Worm (Caenorhabditis elegans): ENCODE measurements around the gene bre-5.

bre-5 gene

DNA sequence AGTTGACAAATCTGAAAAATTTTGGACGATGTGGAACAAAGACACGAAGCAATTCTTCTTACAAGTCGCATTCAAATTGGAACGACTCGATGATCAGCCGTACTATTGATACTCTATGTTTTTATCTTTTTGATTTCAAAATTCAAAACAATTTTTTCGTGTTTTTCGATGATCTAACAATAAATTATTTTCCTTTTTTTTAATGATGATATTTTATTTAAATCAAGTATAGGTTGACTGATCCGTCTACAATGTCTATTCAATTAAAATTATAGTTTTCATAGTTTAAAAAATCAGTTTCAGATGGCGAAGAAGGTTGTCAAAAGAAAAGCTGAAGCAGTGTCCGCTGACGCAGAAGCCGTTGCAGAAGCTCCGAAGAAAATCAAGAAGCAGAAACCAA lies 34.1 kb upstream of the bre-5 start, which contains the start of gene rbm-34:
Gene rbm-34 (plus strand): TSS at position 301 of the 400 bp plus-strand sequence.
- TF ChIP-seq nhr-77 (tag; optimal IDR thresholded peaks at IDR 0.05): no peak
- no peak for TF ChIP-seq R02D3.7 (tag; optimal IDR thresholded peaks at IDR 0.05)
- TF ChIP-seq gmeb-1 (tag; optimal IDR thresholded peaks at IDR 0.05): no peak
- TF ChIP-seq nhr-10 (tag; optimal IDR thresholded peaks at IDR 0.05): no peak
- no peak for TF ChIP-seq mbf-1 (tag; optimal IDR thresholded peaks at IDR 0.05)
- no peak for TF ChIP-seq lin-13 (GFP tag; optimal IDR thresholded peaks at IDR 0.05)
- no peak for TF ChIP-seq egl-27 (tag; optimal IDR thresholded peaks at IDR 0.05)
- TF ChIP-seq ztf-11 (tag; optimal IDR thresholded peaks at IDR 0.05): no peak
- TF ChIP-seq ama-1 (optimal IDR thresholded peaks at IDR 0.05): no peak
- TF ChIP-seq sma-9 (GFP tag; optimal IDR thresholded peaks at IDR 0.05): no peak
- TF ChIP-seq sma-9 (tag; optimal IDR thresholded peaks at IDR 0.05): no peak
- TF ChIP-seq ztf-4 (tag; optimal IDR thresholded peaks at IDR 0.05): no peak
- TF ChIP-seq nhr-23 (tag; optimal IDR thresholded peaks at IDR 0.05): no peak
- no peak for TF ChIP-seq unc-62 (GFP tag; optimal IDR thresholded peaks at IDR 0.05)

DNA sequence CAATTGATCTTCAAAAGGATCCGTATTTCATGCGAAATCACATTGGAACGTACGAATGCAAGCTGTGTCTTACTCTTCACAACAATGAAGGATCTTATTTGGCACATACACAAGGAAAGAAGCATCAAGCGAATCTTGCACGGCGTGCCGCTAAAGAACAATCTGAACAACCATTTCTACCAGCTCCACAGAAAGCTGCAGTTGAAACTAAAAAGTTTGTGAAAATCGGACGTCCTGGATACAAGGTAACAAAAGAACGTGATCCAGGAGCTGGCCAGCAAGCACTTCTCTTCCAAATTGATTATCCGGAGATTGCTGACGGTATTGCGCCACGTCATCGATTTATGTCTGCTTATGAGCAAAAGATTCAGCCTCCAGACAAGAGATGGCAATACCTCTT lies 33.6 kb upstream of the bre-5 start:
- TF ChIP-seq nhr-129 (tag; optimal IDR thresholded peaks at IDR 0.05) (peak; percentile 3), aly-2 (tag; optimal IDR thresholded peaks at IDR 0.05) (no peak)

DNA sequence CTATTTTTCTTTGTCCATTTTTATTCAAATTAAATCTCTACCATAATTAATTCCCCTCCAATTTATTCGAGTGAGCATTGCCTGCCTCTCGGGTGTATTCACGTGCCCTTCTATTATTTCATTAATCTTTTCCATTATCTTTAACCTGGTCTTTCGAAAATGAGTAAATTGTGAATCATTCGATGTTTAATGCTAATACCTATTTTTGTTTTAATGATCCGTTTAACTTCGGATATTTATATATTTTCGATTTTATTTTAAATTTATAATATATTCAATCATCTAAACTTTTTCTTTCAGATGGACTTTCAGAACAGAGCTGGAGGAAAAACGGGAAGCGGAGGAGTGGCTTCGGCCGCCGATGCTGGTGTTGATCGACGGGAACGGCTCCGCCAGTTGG lies 33.2 kb upstream of the bre-5 start, which contains the start of gene repo-1:
Gene repo-1 (plus strand): TSS at position 301 of the 400 bp plus-strand sequence.
- no peak for TF ChIP-seq nhr-10 (tag; optimal IDR thresholded peaks at IDR 0.05)
- no peak for TF ChIP-seq mbf-1 (tag; optimal IDR thresholded peaks at IDR 0.05)
- TF ChIP-seq unc-62 (GFP tag; optimal IDR thresholded peaks at IDR 0.05): no peak
- no peak for TF ChIP-seq elt-3 (tag; optimal IDR thresholded peaks at IDR 0.05)
- TF ChIP-seq aly-2 (tag; optimal IDR thresholded peaks at IDR 0.05): no peak
- no peak for TF ChIP-seq elt-1 (tag; optimal IDR thresholded peaks at IDR 0.05)
- no peak for TF ChIP-seq Y55F3AM.14 (GFP tag; optimal IDR thresholded peaks at IDR 0.05)
- no peak for TF ChIP-seq ZK546.5 (tag; optimal IDR thresholded peaks at IDR 0.05)
- no peak for TF ChIP-seq nhr-21 (tag; optimal IDR thresholded peaks at IDR 0.05)
- TF ChIP-seq dmd-4 (tag; optimal IDR thresholded peaks at IDR 0.05): no peak
- TF ChIP-seq lin-13 (GFP tag; optimal IDR thresholded peaks at IDR 0.05): no peak
- no peak for TF ChIP-seq nhr-6 (tag; optimal IDR thresholded peaks at IDR 0.05)
- no peak for TF ChIP-seq C34F6.9 (tag; optimal IDR thresholded peaks at IDR 0.05)
- TF ChIP-seq ceh-82 (tag; optimal IDR thresholded peaks at IDR 0.05): no peak
- TF ChIP-seq blmp-1 (tag; optimal IDR thresholded peaks at IDR 0.05; ENCODE audit: insufficient read depth): no peak
- no peak for TF ChIP-seq lsy-2 (tag; optimal IDR thresholded peaks at IDR 0.05)
- no peak for TF ChIP-seq unc-39 (tag; optimal IDR thresholded peaks at IDR 0.05)
- no peak for TF ChIP-seq unc-55 (GFP tag; optimal IDR thresholded peaks at IDR 0.05)
- TF ChIP-seq mdl-1 (tag; optimal IDR thresholded peaks at IDR 0.05): no peak
- no peak for TF ChIP-seq egl-27 (tag; optimal IDR thresholded peaks at IDR 0.05)

DNA sequence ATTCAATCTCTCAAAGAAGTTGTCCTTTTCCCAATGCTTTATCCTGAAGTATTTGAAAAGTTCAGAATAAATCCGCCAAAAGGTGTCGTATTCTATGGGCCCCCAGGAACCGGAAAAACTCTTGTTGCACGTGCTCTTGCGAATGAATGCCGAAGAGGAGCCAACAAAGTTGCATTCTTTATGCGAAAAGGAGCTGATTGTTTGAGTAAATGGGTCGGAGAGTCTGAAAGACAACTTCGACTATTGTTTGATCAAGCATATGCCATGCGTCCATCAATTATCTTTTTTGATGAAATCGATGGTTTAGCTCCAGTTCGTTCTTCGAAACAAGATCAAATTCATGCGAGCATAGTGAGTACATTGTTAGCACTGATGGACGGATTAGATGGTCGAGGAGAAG lies 29.8 kb upstream of the bre-5 start:
- TF ChIP-seq ztf-4 (tag; optimal IDR thresholded peaks at IDR 0.05): no peak
- TF ChIP-seq fos-1 (tag; optimal IDR thresholded peaks at IDR 0.05): no peak
- no peak for TF ChIP-seq lsy-2 (tag; optimal IDR thresholded peaks at IDR 0.05)
- TF ChIP-seq nhr-25 (tag; optimal IDR thresholded peaks at IDR 0.05): no peak
- no peak for TF ChIP-seq unc-39 (tag; optimal IDR thresholded peaks at IDR 0.05)
- no peak for TF ChIP-seq ama-1 (optimal IDR thresholded peaks at IDR 0.05)

DNA sequence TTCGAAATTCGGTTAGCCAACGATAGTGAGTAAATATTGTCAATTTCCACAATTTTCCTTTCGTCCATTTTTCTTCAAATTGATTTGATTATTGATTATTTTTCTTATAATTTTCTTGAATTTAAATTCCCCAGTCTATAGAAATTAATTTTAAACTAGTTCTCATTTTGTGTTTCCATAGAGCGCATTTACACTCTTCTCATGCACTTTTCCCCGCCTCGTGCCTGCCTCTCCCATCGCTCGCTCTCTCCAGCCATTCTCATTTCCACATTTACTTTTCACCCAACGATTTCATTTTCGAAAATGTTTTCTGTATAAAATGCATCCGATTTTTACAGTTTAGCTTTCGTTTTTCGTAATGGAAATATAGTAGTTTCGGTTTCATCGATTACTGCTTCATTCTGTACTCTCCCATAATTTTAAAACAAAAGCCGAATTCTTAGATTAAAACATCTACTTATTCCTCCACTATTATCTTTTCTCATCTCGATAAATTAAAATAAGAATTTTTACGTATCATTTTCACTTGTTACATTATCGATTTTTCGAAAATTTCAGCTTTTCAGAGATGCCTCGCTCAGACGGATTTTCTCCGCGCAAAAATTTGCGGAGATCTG lies 28.0 kb upstream of the bre-5 start, which contains the start of gene lex-1:
Gene lex-1 (plus strand): TSS at position 567 of the 617 bp plus-strand sequence.
- peak in 1 of 2 experiments; percentile 37 for TF ChIP-seq mdl-1 (tag; optimal IDR thresholded peaks at IDR 0.05)
- no peak for TF ChIP-seq unc-39 (tag; optimal IDR thresholded peaks at IDR 0.05)
- no peak for TF ChIP-seq blmp-1 (tag; optimal IDR thresholded peaks at IDR 0.05; ENCODE audit: insufficient read depth)
- no peak for TF ChIP-seq ztf-1 (GFP tag; conservative IDR thresholded peaks at IDR 0.05)
- no peak for TF ChIP-seq F13H6.1 (tag; optimal IDR thresholded peaks at IDR 0.05)
- TF ChIP-seq lin-39 (tag; optimal IDR thresholded peaks at IDR 0.05): no peak
- TF ChIP-seq nhr-25 (tag; optimal IDR thresholded peaks at IDR 0.05): no peak
- no peak for TF ChIP-seq ceh-16 (tag; optimal IDR thresholded peaks at IDR 0.05)
- no peak for TF ChIP-seq peb-1 (tag; optimal IDR thresholded peaks at IDR 0.05)
- TF ChIP-seq nhr-77 (tag; optimal IDR thresholded peaks at IDR 0.05): no peak
- TF ChIP-seq snpc-4 (tag; optimal IDR thresholded peaks at IDR 0.05): no peak
- TF ChIP-seq lin-13 (GFP tag; optimal IDR thresholded peaks at IDR 0.05): peak; percentile 34
- no peak for TF ChIP-seq skn-1 (tag; optimal IDR thresholded peaks at IDR 0.05)
- TF ChIP-seq elt-3 (tag; optimal IDR thresholded peaks at IDR 0.05): no peak
- no peak for TF ChIP-seq nhr-6 (tag; optimal IDR thresholded peaks at IDR 0.05)
- no peak for TF ChIP-seq zag-1 (tag; optimal IDR thresholded peaks at IDR 0.05)
- peak; percentile 26 for TF ChIP-seq fos-1 (tag; optimal IDR thresholded peaks at IDR 0.05)
- TF ChIP-seq R02D3.7 (tag; optimal IDR thresholded peaks at IDR 0.05): no peak
- TF ChIP-seq ama-1 (optimal IDR thresholded peaks at IDR 0.05): no peak
- TF ChIP-seq egl-27 (tag; optimal IDR thresholded peaks at IDR 0.05): no peak
- TF ChIP-seq ceh-82 (tag; optimal IDR thresholded peaks at IDR 0.05): no peak
- TF ChIP-seq alr-1 (tag; optimal IDR thresholded peaks at IDR 0.05): no peak
- TF ChIP-seq sma-3 (GFP tag; optimal IDR thresholded peaks at IDR 0.05): no peak
- TF ChIP-seq crh-2 (tag; optimal IDR thresholded peaks at IDR 0.05): peak; percentile 10
- peak in 1 of 2 experiments; percentile 66 for TF ChIP-seq lsy-2 (tag; optimal IDR thresholded peaks at IDR 0.05)
- peak; percentile 60 for TF ChIP-seq C34F6.9 (tag; optimal IDR thresholded peaks at IDR 0.05)
- TF ChIP-seq dmd-4 (tag; optimal IDR thresholded peaks at IDR 0.05): no peak
- no peak for TF ChIP-seq mbf-1 (tag; optimal IDR thresholded peaks at IDR 0.05)
- no peak for TF ChIP-seq ZK546.5 (tag; optimal IDR thresholded peaks at IDR 0.05)
- TF ChIP-seq sma-9 (GFP tag; optimal IDR thresholded peaks at IDR 0.05): no peak
- no peak for TF ChIP-seq sma-9 (tag; optimal IDR thresholded peaks at IDR 0.05)
